Fruit fly (Drosophila melanogaster): ENCODE results near the gene ND-20L.
A peak's percentile ranks its signal among the peaks of the same experiment; 100 is the strongest.

Gene ND-20L

DNA sequence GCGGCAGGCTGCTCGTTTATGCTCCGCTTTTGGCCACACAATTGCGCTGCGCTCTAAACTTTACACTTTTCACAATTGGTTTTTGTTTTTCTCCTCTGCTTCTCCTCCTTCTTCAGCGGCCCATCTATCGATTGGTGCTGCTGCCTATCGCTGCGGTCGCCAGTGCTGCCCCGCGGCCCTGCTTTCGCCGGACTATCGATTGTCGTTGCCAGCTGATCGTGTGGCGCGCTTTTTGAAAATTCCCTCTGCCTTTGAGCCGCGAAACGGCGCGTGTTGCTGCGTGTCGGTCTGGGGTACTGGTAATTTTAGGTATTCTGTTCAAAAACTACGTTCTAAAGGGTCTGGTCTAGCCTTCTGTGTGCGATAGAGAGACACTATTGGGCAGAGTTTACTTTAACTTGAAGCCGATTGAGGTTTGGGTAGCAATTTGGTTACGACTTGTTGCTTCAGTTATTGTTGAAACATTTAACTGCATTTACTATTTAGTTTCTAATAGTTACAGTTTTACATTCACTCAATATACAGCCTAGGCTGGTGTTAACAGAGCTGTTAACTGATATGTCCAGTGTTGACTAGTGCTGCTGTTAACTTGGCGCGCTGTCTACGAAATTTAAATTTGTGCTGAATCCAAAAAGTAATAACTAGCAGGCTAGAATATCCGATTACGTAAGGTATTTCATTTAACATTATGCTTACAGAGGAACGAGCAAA lies 12.0 kb upstream of the ND-20L start, which contains the start of gene Trc8 (continued):
- TF ChIP-seq sens (GFP tag) (peak; percentile 76), esg (GFP tag; conservative IDR thresholded peaks at IDR 0.05) (no peak), CG9932 (GFP tag; IDR thresholded peaks at IDR 0.05) (no peak), lmd (GFP tag; IDR thresholded peaks at IDR 0.05) (no peak), NfI (GFP tag; optimal IDR thresholded peaks at IDR 0.05) (no peak), tap (tag; optimal IDR thresholded peaks at IDR 0.05) (no peak), Ravus (GFP tag; IDR thresholded peaks at IDR 0.05) (no peak), CG30431 (GFP tag; optimal IDR thresholded peaks at IDR 0.05) (no peak), dmrt99B (tag; optimal IDR thresholded peaks at IDR 0.05) (no peak), Ptx1 (GFP tag; IDR thresholded peaks at IDR 0.05) (no peak), H2.0 (GFP tag; IDR thresholded peaks at IDR 0.05) (no peak), CG11398 (GFP tag; optimal IDR thresholded peaks at IDR 0.05) (no peak), CoRest (tag; optimal IDR thresholded peaks at IDR 0.05) (peak; percentile 20), tin (GFP tag; optimal IDR thresholded peaks at IDR 0.05) (no peak), CG15514 (GFP tag; optimal IDR thresholded peaks at IDR 0.05) (peak; percentile 65), CG9727 (GFP tag; optimal IDR thresholded peaks at IDR 0.05) (no peak), HHEX (GFP tag; optimal IDR thresholded peaks at IDR 0.05) (no peak), BEAF-32 (GFP tag; optimal IDR thresholded peaks at IDR 0.05) (peak; percentile 88), E2f2 (GFP tag; IDR thresholded peaks at IDR 0.05) (peak; percentile 98), slp2 (GFP tag; optimal IDR thresholded peaks at IDR 0.05) (no peak), CG34224 (GFP tag; IDR thresholded peaks at IDR 0.05; ENCODE audit: partially characterized antibody) (peak; percentile 85), vnd (GFP tag; IDR thresholded peaks at IDR 0.05; ENCODE audit: partially characterized antibody) (peak; percentile 81), dpn (GFP tag; optimal IDR thresholded peaks at IDR 0.05) (peak in 1 of 2 experiments; percentile 26), Dad (GFP tag; optimal IDR thresholded peaks at IDR 0.05) (no peak), bbx (GFP tag; IDR thresholded peaks at IDR 0.05; ENCODE audit: partially characterized antibody) (peak; percentile 92), CG10209 (GFP tag; optimal IDR thresholded peaks at IDR 0.05) (no peak), CG7963 (GFP tag; IDR thresholded peaks at IDR 0.05; ENCODE audit: partially characterized antibody) (peak; percentile 92), CG1603 (tag; optimal IDR thresholded peaks at IDR 0.05) (peak; percentile 60), stwl (tag; optimal IDR thresholded peaks at IDR 0.05) (peak; percentile 96), CG8765 (GFP tag; IDR thresholded peaks at IDR 0.05) (no peak), CG7928 (GFP tag; optimal IDR thresholded peaks at IDR 0.05) (no peak), Gsc (GFP tag; IDR thresholded peaks at IDR 0.05) (no peak), slou (GFP tag; optimal IDR thresholded peaks at IDR 0.05) (no peak), CG6854 (GFP tag; optimal IDR thresholded peaks at IDR 0.05) (peak; percentile 51), hkb (optimal IDR thresholded peaks at IDR 0.05) (peak; percentile 24), hkb (GFP tag; IDR thresholded peaks at IDR 0.05) (no peak), ATbp (GFP tag; optimal IDR thresholded peaks at IDR 0.05) (no peak), CHES-1-like (GFP tag; optimal IDR thresholded peaks at IDR 0.05) (no peak), grau (tag; optimal IDR thresholded peaks at IDR 0.05) (no peak), Hmr (GFP tag; optimal IDR thresholded peaks at IDR 0.05) (peak; percentile 22), CG10267 (tag; optimal IDR thresholded peaks at IDR 0.05) (peak; percentile 94), jigr1 (GFP tag; IDR thresholded peaks at IDR 0.05) (no peak), CG6175 (GFP tag; IDR thresholded peaks at IDR 0.05) (no peak), seq (GFP tag; IDR thresholded peaks at IDR 0.05) (no peak), schlank (tag; optimal IDR thresholded peaks at IDR 0.05) (no peak), CG11723 (GFP tag; optimal IDR thresholded peaks at IDR 0.05) (no peak), exex (tag; optimal IDR thresholded peaks at IDR 0.05) (no peak), Scr (GFP tag; IDR thresholded peaks at IDR 0.05; ENCODE audit: partially characterized antibody) (peak; percentile 82), CG17829 (tag; optimal IDR thresholded peaks at IDR 0.05) (peak; percentile 59), CG18599 (GFP tag; optimal IDR thresholded peaks at IDR 0.05) (no peak)
